Worm (Caenorhabditis elegans) whole organism, L1 larva: ENCODE measurements around the gene Y116F11A.3.

ENCODE experiments used
- C04F5.9 ChIP-seq: sonication (generic microtip); optimal IDR thresholded peaks from 2 replicates; lab custom pipeline; 2016; ENCODE audit warnings: missing genetic modification characterization, missing compliant biosample characterization
- C16A3.4 ChIP-seq: fragments of 150-350 bp; optimal IDR thresholded peaks from 2 replicates; lab custom pipeline; 2014; ENCODE audit warnings: missing biosample characterization, missing genetic modification characterization
- C34B4.2 ChIP-seq: sonication (generic microtip); optimal IDR thresholded peaks from 2 replicates; lab custom pipeline; 2017; ENCODE audit warnings: mild to moderate bottlenecking, missing genetic modification characterization, missing compliant biosample characterization
- F16B12.6 ChIP-seq: fragments of 150-350 bp; optimal IDR thresholded peaks from 2 replicates; lab custom pipeline; 2014; ENCODE audit warnings: missing biosample characterization, missing genetic modification characterization
- Y116A8C.19 ChIP-seq: sonication (generic microtip); optimal IDR thresholded peaks from 2 replicates; lab custom pipeline; 2016; ENCODE audit warnings: missing compliant biosample characterization, missing genetic modification characterization, borderline replicate concordance
- aly-2 ChIP-seq: fragments of 150-350 bp; optimal IDR thresholded peaks from 2 replicates; lab custom pipeline; 2014; ENCODE audit warnings: missing biosample characterization, missing genetic modification characterization
- ceh-63 ChIP-seq: fragments of 200-800 bp; sonication (Bioruptor generic); optimal IDR thresholded peaks from 2 replicates; lab custom pipeline; 2018; ENCODE audit warnings: mild to moderate bottlenecking, missing genetic modification characterization, missing compliant biosample characterization
- ceh-8 ChIP-seq: fragments of 200-800 bp; sonication (Bioruptor generic); optimal IDR thresholded peaks from 2 replicates; lab custom pipeline; 2018; ENCODE audit warnings: mild to moderate bottlenecking, missing genetic modification characterization, moderate library complexity, missing compliant biosample characterization
- ceh-82 ChIP-seq, 3 experiments: fragments of 150-350 bp in 1 of 3; sonication (generic microtip) in 2 of 3; optimal IDR thresholded peaks; 2 replicates each; lab custom pipeline; 2014 to 2017; ENCODE audit warnings: missing biosample characterization in 3 of 3, missing genetic modification characterization in 3 of 3
- ceh-88 ChIP-seq: fragments of 200-800 bp; sonication (Bioruptor generic); IDR thresholded peaks from 2 replicates; pipeline ENCODE4 v1.3.6; 2022; ENCODE audit warnings: missing genetic modification characterization, missing compliant biosample characterization
- ces-1 ChIP-seq: fragments of 150-350 bp; optimal IDR thresholded peaks from 2 replicates; lab custom pipeline; 2014; ENCODE audit warnings: missing biosample characterization, missing genetic modification reagents, missing genetic modification characterization
- dsc-1 ChIP-seq: sonication (generic microtip); optimal IDR thresholded peaks from 2 replicates; lab custom pipeline; 2016; ENCODE audit warnings: mild to moderate bottlenecking, missing genetic modification characterization, missing compliant biosample characterization
- efl-1 ChIP-seq, 4 experiments: fragments of 150-350 bp; optimal IDR thresholded peaks in 3 of 4; peaks in 1 of 4; 1 replicate in 1 of 4; 2 replicates in 3 of 4; lab custom pipeline; 2014; ENCODE audit warnings: missing biosample characterization in 2 of 4, missing genetic modification characterization in 2 of 4, missing genetic modification reagents in 2 of 4
- egl-13 ChIP-seq: sonication (generic microtip); optimal IDR thresholded peaks from 2 replicates; lab custom pipeline; 2016; ENCODE audit warnings: missing genotype, missing genetic modification reagents, missing genetic modification characterization, missing compliant biosample characterization
- elt-2 ChIP-seq: sonication (generic microtip); optimal IDR thresholded peaks from 2 replicates; lab custom pipeline; 2016; ENCODE audit warnings: missing genetic modification characterization, mild to moderate bottlenecking, inconsistent platforms, missing compliant biosample characterization, missing genetic modification reagents
- elt-3 ChIP-seq, 6 experiments: fragments of 150-350 bp in 1 of 6; sonication (generic microtip); optimal IDR thresholded peaks; 2 replicates each; lab custom pipeline; 2017 to 2018; ENCODE audit warnings: missing biosample characterization in 6 of 6, missing genetic modification characterization in 6 of 6, inconsistent platforms in 1 of 6
- fos-1 ChIP-seq: fragments of 150-350 bp; optimal IDR thresholded peaks from 2 replicates; lab custom pipeline; 2014; ENCODE audit warnings: missing biosample characterization, missing genetic modification characterization
- grh-1 ChIP-seq: fragments of 200-800 bp; sonication (Bioruptor generic); IDR thresholded peaks from 2 replicates; pipeline ENCODE4 v1.3.6; 2022; ENCODE audit warnings: missing genetic modification reagents, missing genetic modification characterization, missing compliant biosample characterization
- isw-1 ChIP-seq: fragments of 200-800 bp; sonication (Bioruptor generic); IDR thresholded peaks from 2 replicates; pipeline ENCODE4 v1.3.6; 2022; ENCODE audit warnings: missing genetic modification characterization, missing compliant biosample characterization
- lin-13 ChIP-seq: fragments of 150-350 bp; optimal IDR thresholded peaks from 2 replicates; lab custom pipeline; 2014; ENCODE audit warnings: missing biosample characterization, missing genetic modification reagents, missing genetic modification characterization
- lin-35 ChIP-seq, 2 experiments: fragments of 150-350 bp; optimal IDR thresholded peaks; 2 replicates each; lab custom pipeline; 2014; ENCODE audit warnings: missing biosample characterization in 2 of 2, missing genetic modification characterization in 2 of 2, missing genetic modification reagents in 2 of 2
- mef-2 ChIP-seq: fragments of 150-350 bp; optimal IDR thresholded peaks from 2 replicates; lab custom pipeline; 2014; ENCODE audit warnings: missing biosample characterization, missing genetic modification characterization
- nhr-20 ChIP-seq: sonication (generic microtip); optimal IDR thresholded peaks from 2 replicates; lab custom pipeline; 2016; ENCODE audit warnings: mild to moderate bottlenecking, missing genetic modification characterization, missing compliant biosample characterization
- nhr-237 ChIP-seq: fragments of 150-350 bp; optimal IDR thresholded peaks from 2 replicates; lab custom pipeline; 2014; ENCODE audit warnings: missing biosample characterization, missing genetic modification characterization
- nhr-28 ChIP-seq: fragments of 150-350 bp; optimal IDR thresholded peaks from 2 replicates; lab custom pipeline; 2014; ENCODE audit warnings: missing biosample characterization, missing genetic modification characterization
- nhr-84 ChIP-seq: sonication (generic microtip); optimal IDR thresholded peaks from 2 replicates; lab custom pipeline; 2017; ENCODE audit warnings: missing biosample characterization, missing genetic modification characterization
- skn-1 ChIP-seq: fragments of 150-350 bp; optimal IDR thresholded peaks from 2 replicates; lab custom pipeline; 2014; ENCODE audit warnings: missing biosample characterization, missing genetic modification characterization
- sptf-1 ChIP-seq: fragments of 150-350 bp; optimal IDR thresholded peaks from 2 replicates; lab custom pipeline; 2014; ENCODE audit warnings: missing biosample characterization, missing genetic modification characterization
- swsn-7 ChIP-seq: sonication (generic microtip); optimal IDR thresholded peaks from 2 replicates; lab custom pipeline; 2016; ENCODE audit warnings: missing genetic modification characterization, missing compliant biosample characterization
- unc-130 ChIP-seq: fragments of 150-350 bp; optimal IDR thresholded peaks from 2 replicates; lab custom pipeline; 2017; ENCODE audit warnings: missing biosample characterization, missing genetic modification characterization, inconsistent platforms
- unc-98 ChIP-seq: fragments of 200-800 bp; sonication (Bioruptor generic); IDR thresholded peaks from 2 replicates; pipeline ENCODE4 v1.3.6; 2022; ENCODE audit warnings: missing genetic modification characterization, missing compliant biosample characterization
- vab-15 ChIP-seq: sonication (generic microtip); optimal IDR thresholded peaks from 2 replicates; lab custom pipeline; 2017; ENCODE audit warnings: missing genotype, mild to moderate bottlenecking, missing genetic modification characterization, missing compliant biosample characterization
- xbp-1 ChIP-seq: sonication (generic microtip); optimal IDR thresholded peaks from 2 replicates; lab custom pipeline; 2016; ENCODE audit warnings: missing genetic modification characterization, missing compliant biosample characterization
- zip-4 ChIP-seq: fragments of 200-800 bp; sonication (Bioruptor generic); optimal IDR thresholded peaks from 2 replicates; lab custom pipeline; 2018; ENCODE audit warnings: mild to moderate bottlenecking, missing genetic modification characterization, moderate library complexity, missing compliant biosample characterization

Gene Y116F11A.3

ce11 chrV:19730280-19730679 lies 1.4 kb downstream of the Y116F11A.3 start, which contains the start of gene Y116F11A.1:
TSS of gene Y116F11A.1 (plus strand) at chrV:19730580.
- TF ChIP-seq nhr-28 (tag; lab: Kevin White, UChicago) (no peak), unc-98 (no peak), sptf-1 (no peak), isw-1 (GFP tag; lab: Robert Waterston, UW) (no peak), lin-13 (GFP tag; lab: Kevin White, UChicago) (no peak)

- TF ChIP-seq unc-130 (tag; lab: Kevin White, UChicago) (no peak), aly-2 (tag; lab: Kevin White, UChicago) (no peak), F16B12.6 (tag; lab: Kevin White, UChicago) (no peak), elt-3 (tag; optimal IDR thresholded peaks at IDR 0.05; lab: Kevin White, UChicago) (no peak), C34B4.2 (no peak), ceh-82 (tag; optimal IDR thresholded peaks at IDR 0.05; lab: Kevin White, UChicago) (no peak), sptf-1 (no peak), efl-1 (optimal IDR thresholded peaks at IDR 0.05; lab: Kevin White, UChicago) (no peak), efl-1 (GFP tag; optimal IDR thresholded peaks at IDR 0.05 in 1 of 2; lab: Kevin White, UChicago) (peak in 1 of 2 experiments; percentile 6), ces-1 (GFP tag; lab: Kevin White, UChicago) (no peak)
Measured at ce11 chrV:19733728-19734127, 4.9 kb downstream of the Y116F11A.3 start.

- TF ChIP-seq fos-1 (tag; lab: Kevin White, UChicago) (no peak), grh-1 (GFP tag; lab: Robert Waterston, UW) (no peak), nhr-84 (no peak), vab-15 (no peak)
- TF ChIP-seq, all 84 proteins: peak for 0
Measured at ce11 chrV:19737458-19737857, 8.6 kb downstream of the Y116F11A.3 start, which contains the start of gene W04E12.7. TSS of gene W04E12.7 (minus strand) at chrV:19737558.

- TF ChIP-seq nhr-237 (tag; lab: Kevin White, UChicago) (no peak), elt-2 (tag; lab: Kevin White, UChicago) (no peak), egl-13 (tag; lab: Kevin White, UChicago) (no peak), Y116A8C.19 (tag; lab: Kevin White, UChicago) (no peak), C04F5.9 (no peak), skn-1 (tag; lab: Kevin White, UChicago) (no peak)
Measured at ce11 chrV:19738117-19738516, 9.3 kb downstream of the Y116F11A.3 start, which contains the start of gene fbxa-131. TSS of gene fbxa-131 (plus strand) at chrV:19738417.

ce11 chrV:19741034-19741433 lies 12.2 kb downstream of the Y116F11A.3 start, which contains the start of gene W04E12.2:
TSS of gene W04E12.2 (minus strand) at chrV:19741134.
- TF ChIP-seq C16A3.4 (tag; lab: Kevin White, UChicago): no peak
- TF ChIP-seq ceh-88: no peak
- TF ChIP-seq swsn-7 (tag; lab: Kevin White, UChicago): no peak
- no peak for TF ChIP-seq nhr-20
- no peak for TF ChIP-seq zip-4 (GFP tag; lab: Kevin White, UChicago)
- TF ChIP-seq ceh-82 (tag; optimal IDR thresholded peaks at IDR 0.05; lab: Kevin White, UChicago): no peak

ce11 chrV:19741651-19742050 lies 12.8 kb downstream of the Y116F11A.3 start, which contains the start of gene W04E12.3:
TSS of gene W04E12.3 (plus strand) at chrV:19741951.
- TF ChIP-seq dsc-1 (tag; lab: Kevin White, UChicago) (no peak), xbp-1 (tag; lab: Kevin White, UChicago) (no peak), lin-13 (GFP tag; lab: Kevin White, UChicago) (no peak), sptf-1 (no peak), ceh-8 (GFP tag; lab: Kevin White, UChicago) (no peak), lin-35 (GFP tag; optimal IDR thresholded peaks at IDR 0.05; lab: Kevin White, UChicago) (no peak), ceh-63 (no peak), nhr-28 (tag; lab: Kevin White, UChicago) (no peak), mef-2 (no peak)
- TF ChIP-seq, all 84 proteins: peak for 0
